Worm (Caenorhabditis elegans): ENCODE data around the gene unc-39.

Gene unc-39

DNA sequence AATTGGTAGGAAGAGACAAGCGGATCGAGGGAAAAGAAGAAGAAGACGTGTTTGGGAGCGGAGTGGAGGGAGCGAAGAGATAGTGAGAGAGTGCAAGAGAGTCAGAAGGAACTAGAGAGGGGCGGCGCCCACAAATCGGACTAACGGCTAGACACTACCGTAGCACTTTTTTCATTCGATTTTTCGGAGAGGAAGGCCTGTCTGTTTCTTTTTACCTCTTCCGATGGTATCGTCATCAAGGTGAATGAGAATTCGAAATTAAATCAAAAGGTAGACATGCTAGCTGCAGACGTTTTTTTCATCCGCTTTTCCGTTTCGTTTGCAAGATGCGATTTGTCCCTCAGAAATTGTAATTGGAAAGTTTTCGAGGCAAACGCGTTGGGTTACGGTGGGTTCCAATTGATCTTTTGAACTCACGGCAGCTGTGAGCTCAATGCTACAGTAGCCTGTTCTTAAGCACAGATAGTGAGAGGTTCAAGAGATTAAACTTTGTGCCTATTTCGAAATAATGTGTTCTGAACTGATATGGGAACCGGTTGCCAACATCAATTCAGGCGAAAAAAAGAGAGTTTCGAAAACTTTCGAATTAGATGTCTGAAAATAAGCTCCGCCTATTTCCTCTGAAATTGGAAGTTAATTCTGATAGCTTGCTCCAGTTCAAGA, 8.2 kb upstream of the unc-39 start:
- TF ChIP-seq ztf-4 (tag; optimal IDR thresholded peaks at IDR 0.05) = no peak
- peak; percentile 47 for TF ChIP-seq lin-39 (tag; optimal IDR thresholded peaks at IDR 0.05)
- TF ChIP-seq nfya-1 (tag; optimal IDR thresholded peaks at IDR 0.05; ENCODE audit: insufficient read depth) = peak; percentile 100
- TF ChIP-seq ceh-82 (tag; optimal IDR thresholded peaks at IDR 0.05) = no peak
- peak; percentile 88 for TF ChIP-seq nhr-25 (tag; optimal IDR thresholded peaks at IDR 0.05)
- peak; percentile 46 for TF ChIP-seq nhr-43 (tag; optimal IDR thresholded peaks at IDR 0.05; ENCODE audit: poor library complexity, severe bottlenecking)
- no peak for TF ChIP-seq tbx-2 (tag; optimal IDR thresholded peaks at IDR 0.05)
- TF ChIP-seq nhr-11 (tag; optimal IDR thresholded peaks at IDR 0.05) = no peak
- peak; percentile 29 for TF ChIP-seq lsy-12 (tag; optimal IDR thresholded peaks at IDR 0.05)
- peak; percentile 14 for TF ChIP-seq nhr-23 (tag; optimal IDR thresholded peaks at IDR 0.05)
- TF ChIP-seq hmg-11 (tag; optimal IDR thresholded peaks at IDR 0.05) = peak; percentile 66
- TF ChIP-seq ama-1 (optimal IDR thresholded peaks at IDR 0.05) = peak; percentile 35
- peak; percentile 33 for TF ChIP-seq ztf-11 (tag; optimal IDR thresholded peaks at IDR 0.05)
- no peak for TF ChIP-seq snpc-4 (tag; optimal IDR thresholded peaks at IDR 0.05)

DNA sequence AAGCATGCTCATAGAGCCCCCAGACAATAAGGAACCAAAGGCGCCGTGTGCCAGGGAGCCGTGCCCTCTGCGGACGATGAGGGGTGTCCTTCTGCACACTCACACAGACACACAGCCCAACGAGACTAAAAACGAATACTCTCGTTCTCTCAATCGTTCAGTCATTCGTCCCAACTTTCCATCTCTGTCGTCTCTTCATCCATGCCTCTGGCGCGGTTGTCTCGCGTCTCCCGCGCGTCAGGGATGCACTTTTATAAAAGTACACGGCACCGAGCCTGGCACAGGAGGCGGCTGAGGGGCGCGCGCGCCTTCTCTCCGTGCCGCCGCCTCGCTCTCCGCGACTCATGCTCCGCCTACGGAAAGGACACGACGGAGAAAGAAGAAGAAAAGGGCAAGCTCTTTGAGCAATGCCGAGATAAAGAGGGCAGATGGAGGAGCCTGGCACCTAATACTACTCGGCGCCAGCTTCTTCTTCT, 6.3 kb upstream of the unc-39 start:
- TF ChIP-seq skn-1 (tag; optimal IDR thresholded peaks at IDR 0.05) = peak; percentile 63
- peak; percentile 52 for TF ChIP-seq R02D3.7 (tag; optimal IDR thresholded peaks at IDR 0.05)
- TF ChIP-seq snpc-4 (tag; optimal IDR thresholded peaks at IDR 0.05) = peak; percentile 44
- TF ChIP-seq egl-27 (tag; optimal IDR thresholded peaks at IDR 0.05) = no peak
- peak; percentile 32 for TF ChIP-seq elt-2 (tag; optimal IDR thresholded peaks at IDR 0.05)
- peak; percentile 63 for TF ChIP-seq fkh-2 (tag; optimal IDR thresholded peaks at IDR 0.05)
- no peak for TF ChIP-seq elt-3 (tag; optimal IDR thresholded peaks at IDR 0.05)
- no peak for TF ChIP-seq nhr-237 (tag; optimal IDR thresholded peaks at IDR 0.05)
- TF ChIP-seq nhr-43 (tag; optimal IDR thresholded peaks at IDR 0.05; ENCODE audit: poor library complexity, severe bottlenecking) = peak; percentile 74
- TF ChIP-seq pqm-1 (tag; optimal IDR thresholded peaks at IDR 0.05) = peak; percentile 39
- peak; percentile 82 for TF ChIP-seq lin-39 (tag; optimal IDR thresholded peaks at IDR 0.05)
- TF ChIP-seq ceh-28 (tag; optimal IDR thresholded peaks at IDR 0.05) = peak; percentile 72
- TF ChIP-seq hmg-11 (tag; optimal IDR thresholded peaks at IDR 0.05) = peak; percentile 83
- no peak for TF ChIP-seq pha-4 (tag; optimal IDR thresholded peaks at IDR 0.05)
- peak; percentile 82 for TF ChIP-seq fos-1 (tag; optimal IDR thresholded peaks at IDR 0.05)
- no peak for TF ChIP-seq eor-1 (tag; optimal IDR thresholded peaks at IDR 0.05)
- no peak for TF ChIP-seq ama-1 (optimal IDR thresholded peaks at IDR 0.05)
- no peak for TF ChIP-seq ceh-9 (tag; optimal IDR thresholded peaks at IDR 0.05)
- TF ChIP-seq aly-2 (tag; optimal IDR thresholded peaks at IDR 0.05) = no peak
- TF ChIP-seq daf-12 (tag; optimal IDR thresholded peaks at IDR 0.05) = peak; percentile 99
- no peak for TF ChIP-seq nhr-28 (tag; optimal IDR thresholded peaks at IDR 0.05)
- peak; percentile 70 for TF ChIP-seq mdl-1 (tag; optimal IDR thresholded peaks at IDR 0.05)
- TF ChIP-seq unc-62 (GFP tag; optimal IDR thresholded peaks at IDR 0.05) = peak; percentile 85
- peak; percentile 72 for TF ChIP-seq ceh-82 (tag; optimal IDR thresholded peaks at IDR 0.05)
- TF ChIP-seq jun-1 (tag; optimal IDR thresholded peaks at IDR 0.05) = peak; percentile 15
- no peak for TF ChIP-seq sea-2 (GFP tag; optimal IDR thresholded peaks at IDR 0.05)
- TF ChIP-seq nhr-67 (tag; optimal IDR thresholded peaks at IDR 0.05) = no peak
- TF ChIP-seq tbx-2 (tag; optimal IDR thresholded peaks at IDR 0.05) = peak; percentile 88
- TF ChIP-seq ceh-16 (tag; optimal IDR thresholded peaks at IDR 0.05) = no peak
- no peak for TF ChIP-seq nhr-12 (tag; optimal IDR thresholded peaks at IDR 0.05)
- no peak for TF ChIP-seq egl-5 (tag; optimal IDR thresholded peaks at IDR 0.05)
- no peak for TF ChIP-seq ztf-4 (tag; optimal IDR thresholded peaks at IDR 0.05)
- peak; percentile 22 for TF ChIP-seq elt-1 (tag; optimal IDR thresholded peaks at IDR 0.05)
- TF ChIP-seq unc-39 (tag; optimal IDR thresholded peaks at IDR 0.05) = no peak
- peak; percentile 95 for TF ChIP-seq nfya-1 (tag; optimal IDR thresholded peaks at IDR 0.05; ENCODE audit: insufficient read depth)
- TF ChIP-seq lsy-12 (tag; optimal IDR thresholded peaks at IDR 0.05) = peak; percentile 86
- no peak for TF ChIP-seq nhr-11 (tag; optimal IDR thresholded peaks at IDR 0.05)
- TF ChIP-seq nhr-25 (tag; optimal IDR thresholded peaks at IDR 0.05) = peak; percentile 77
- TF ChIP-seq ZK546.5 (tag; optimal IDR thresholded peaks at IDR 0.05) = no peak
- peak; percentile 90 for TF ChIP-seq nhr-23 (tag; optimal IDR thresholded peaks at IDR 0.05)
- TF ChIP-seq mml-1 (tag; optimal IDR thresholded peaks at IDR 0.05) = no peak
- peak; percentile 24 for TF ChIP-seq lin-15B (tag; optimal IDR thresholded peaks at IDR 0.05)
- TF ChIP-seq fkh-10 (GFP tag; optimal IDR thresholded peaks at IDR 0.05) = no peak
- TF ChIP-seq nhr-77 (tag; optimal IDR thresholded peaks at IDR 0.05) = no peak
- peak; percentile 65 for TF ChIP-seq zag-1 (tag; optimal IDR thresholded peaks at IDR 0.05)
- TF ChIP-seq ztf-11 (tag; optimal IDR thresholded peaks at IDR 0.05) = peak; percentile 38
- TF ChIP-seq nhr-76 (tag; optimal IDR thresholded peaks at IDR 0.05) = no peak
